Worm (Caenorhabditis elegans): ENCODE data around the gene M01H9.4.
A peak's percentile ranks its signal among the peaks of the same experiment; 100 is the strongest.

The M01H9.4 gene

DNA sequence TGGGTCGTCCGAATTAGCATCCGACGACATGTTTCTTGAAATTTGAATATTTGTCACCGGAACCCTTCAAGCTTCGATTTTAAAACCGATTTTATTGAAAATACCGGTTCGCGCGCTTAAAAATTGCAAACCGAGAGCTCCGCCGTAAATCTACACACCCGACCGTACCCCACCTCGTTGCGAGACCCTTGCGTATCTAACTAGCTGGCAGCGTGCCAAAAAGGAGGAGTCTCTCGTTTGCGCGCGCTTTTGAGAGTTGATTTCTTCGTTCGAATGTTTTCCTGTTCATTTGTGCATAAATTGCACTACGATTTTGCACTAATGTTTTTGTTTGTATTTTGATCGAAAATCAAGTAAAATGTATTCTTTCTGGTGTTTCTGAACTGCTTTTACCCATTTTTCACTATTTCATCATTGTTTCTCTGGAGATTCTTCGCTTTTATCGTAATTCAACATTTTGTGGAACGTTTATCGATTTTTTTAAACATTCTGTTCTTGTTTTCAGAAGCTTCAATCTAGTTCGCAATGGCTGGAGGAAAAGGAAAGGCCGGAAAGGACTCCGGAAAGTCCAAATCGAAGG, 36.9 kb downstream of the M01H9.4 start, which contains the start of the genes wapl-1 and htz-1 (continued):
- TF ChIP-seq daf-8 (GFP tag; IDR thresholded peaks at IDR 0.05) = no peak
- TF ChIP-seq nhr-237 (tag; optimal IDR thresholded peaks at IDR 0.05) = peak; percentile 59
- TF ChIP-seq nhr-48 (tag; optimal IDR thresholded peaks at IDR 0.05) = peak; percentile 78
- TF ChIP-seq zfp-3 (GFP tag; conservative IDR thresholded peaks at IDR 0.05) = peak; percentile 80
- TF ChIP-seq hlh-11 (tag; optimal IDR thresholded peaks at IDR 0.05) = peak; percentile 92
- TF ChIP-seq nhr-10 (tag; optimal IDR thresholded peaks at IDR 0.05) = no peak
- TF ChIP-seq mep-1 (tag; optimal IDR thresholded peaks at IDR 0.05) = peak; percentile 97
- TF ChIP-seq lir-3 (tag; optimal IDR thresholded peaks at IDR 0.05) = no peak
- peak; percentile 95 for TF ChIP-seq mes-2 (tag; optimal IDR thresholded peaks at IDR 0.05; ENCODE audit: poor library complexity, severe bottlenecking)
- TF ChIP-seq daf-12 (tag; optimal IDR thresholded peaks at IDR 0.05) = no peak
- TF ChIP-seq vab-7 (GFP tag; IDR thresholded peaks at IDR 0.05) = peak; percentile 52; the same call in 1 of the 2 replicates
- TF ChIP-seq F37D6.2 (tag; optimal IDR thresholded peaks at IDR 0.05) = peak; percentile 85
- peak; percentile 88 for TF ChIP-seq ama-1 (optimal IDR thresholded peaks at IDR 0.05)
- peak; percentile 84 for TF ChIP-seq unc-130 (GFP tag; optimal IDR thresholded peaks at IDR 0.05)
- TF ChIP-seq Y75B8A.6 (GFP tag; IDR thresholded peaks at IDR 0.05) = 0 out of 2 replicates have a peak, but pooled peaks have one; percentile 35
- no peak for TF ChIP-seq tag-97 (GFP tag; IDR thresholded peaks at IDR 0.05)
- peak; percentile 80 for TF ChIP-seq spr-1 (tag; optimal IDR thresholded peaks at IDR 0.05)
- peak; percentile 98 for TF ChIP-seq T26A8.4 (GFP tag; IDR thresholded peaks at IDR 0.05)
- no peak for TF ChIP-seq attf-4 (tag; optimal IDR thresholded peaks at IDR 0.05)
- TF ChIP-seq spr-3 (GFP tag; optimal IDR thresholded peaks at IDR 0.05) = peak; percentile 3
- no peak for TF ChIP-seq nhr-111 (GFP tag; optimal IDR thresholded peaks at IDR 0.05)
- TF ChIP-seq T20F7.1 (GFP tag; optimal IDR thresholded peaks at IDR 0.05) = no peak
- TF ChIP-seq lim-7 (GFP tag; IDR thresholded peaks at IDR 0.05) = no peak
- TF ChIP-seq lin-13 (GFP tag; optimal IDR thresholded peaks at IDR 0.05) = peak; percentile 95
- no peak for TF ChIP-seq snpc-4 (tag; optimal IDR thresholded peaks at IDR 0.05)
- no peak for TF ChIP-seq fos-1 (tag; optimal IDR thresholded peaks at IDR 0.05)
- TF ChIP-seq mdl-1 (tag; optimal IDR thresholded peaks at IDR 0.05) = peak in 1 of 2 experiments; percentile 81
- no peak for TF ChIP-seq dmd-8 (GFP tag; IDR thresholded peaks at IDR 0.05)
- TF ChIP-seq daf-19 (GFP tag; conservative IDR thresholded peaks at IDR 0.05) = no peak
- peak; percentile 84 for TF ChIP-seq ctbp-1 (GFP tag; IDR thresholded peaks at IDR 0.05)
- TF ChIP-seq ceh-32 (tag; optimal IDR thresholded peaks at IDR 0.05; ENCODE audit: poor library complexity) = no peak
- peak; percentile 18 for TF ChIP-seq ceh-28 (tag; optimal IDR thresholded peaks at IDR 0.05)
- TF ChIP-seq duxl-1 (tag; optimal IDR thresholded peaks at IDR 0.05; ENCODE audit: poor library complexity) = peak; percentile 87
- no peak; the same call in 1 of the 2 replicates for TF ChIP-seq php-3 (GFP tag; IDR thresholded peaks at IDR 0.05)
- TF ChIP-seq dmd-9 (GFP tag; IDR thresholded peaks at IDR 0.05) = peak; percentile 88
- peak; percentile 98 for TF ChIP-seq dpl-1 (GFP tag; optimal IDR thresholded peaks at IDR 0.05)
- TF ChIP-seq pha-4 (GFP tag; IDR thresholded peaks at IDR 0.05) = peak; percentile 88; the same call in 1 of the 2 replicates
- peak; percentile 46 for TF ChIP-seq pha-4 (tag; optimal IDR thresholded peaks at IDR 0.05)
- TF ChIP-seq hlh-30 (tag; optimal IDR thresholded peaks at IDR 0.05; ENCODE audit: insufficient read depth) = peak; percentile 93
- peak; percentile 38 for TF ChIP-seq F49E8.2 (tag; optimal IDR thresholded peaks at IDR 0.05; ENCODE audit: borderline replicate concordance)
- no peak for TF ChIP-seq F26F4.8 (GFP tag; conservative IDR thresholded peaks at IDR 0.05)
- TF ChIP-seq lin-15B (tag; optimal IDR thresholded peaks at IDR 0.05) = peak; percentile 76
- TF ChIP-seq Y48G9A.11 (GFP tag; IDR thresholded peaks at IDR 0.05) = 0 out of 2 replicates have a peak, but pooled peaks have one; percentile 34
- peak; percentile 80 for TF ChIP-seq nhr-28 (tag; optimal IDR thresholded peaks at IDR 0.05)
- no peak for TF ChIP-seq egl-27 (tag; optimal IDR thresholded peaks at IDR 0.05)
- no peak for TF ChIP-seq zip-11 (GFP tag; IDR thresholded peaks at IDR 0.05)
- peak; percentile 85 for TF ChIP-seq egl-43 (GFP tag; IDR thresholded peaks at IDR 0.05)
- TF ChIP-seq gei-8 (GFP tag; optimal IDR thresholded peaks at IDR 0.05) = peak; percentile 31
- TF ChIP-seq ceh-20 (GFP tag; IDR thresholded peaks at IDR 0.05) = peak; percentile 93
- TF ChIP-seq Y105C5A.15 (GFP tag; IDR thresholded peaks at IDR 0.05) = no peak
- peak; percentile 48; the same call in 1 of the 2 replicates for TF ChIP-seq lin-1 (GFP tag; IDR thresholded peaks at IDR 0.05)
